Fruit fly (Drosophila melanogaster) whole organism, embryonic: ENCODE results near the gene Nrd1.

Experiments used
- CG10267 ChIP-seq: fragments of 200-800 bp; sonication (Bioruptor generic); optimal IDR thresholded peaks from 2 replicates; lab custom pipeline; 2018; ENCODE audit warnings: missing biosample characterization, mild to moderate bottlenecking, missing genetic modification characterization, moderate library complexity
- CG11085 ChIP-seq: fragments of 200-800 bp; sonication (Bioruptor generic); IDR thresholded peaks from 2 replicates; pipeline ENCODE4 v1.3.6; 2022; ENCODE audit warnings: missing biosample characterization, missing genetic modification characterization
- CG11504 ChIP-seq: fragments of 200-800 bp; sonication (Bioruptor generic); optimal IDR thresholded peaks from 3 replicates; lab custom pipeline; 2019; ENCODE audit warnings: missing biosample characterization, mild to moderate bottlenecking, missing genetic modification characterization, moderate library complexity
- CG12155 ChIP-seq: fragments of 200-800 bp; sonication (Bioruptor generic); optimal IDR thresholded peaks from 3 replicates; lab custom pipeline; 2016; ENCODE audit warnings: missing biosample characterization, missing genetic modification characterization
- CG12744 ChIP-seq: fragments of 200-800 bp; sonication (Bioruptor generic); optimal IDR thresholded peaks from 2 replicates; lab custom pipeline; 2016; ENCODE audit warnings: missing biosample characterization, missing genetic modification characterization
- CG12942 ChIP-seq: fragments of 200-800 bp; sonication (Bioruptor generic); optimal IDR thresholded peaks from 3 replicates; lab custom pipeline; 2016; ENCODE audit warnings: missing biosample characterization, missing genetic modification characterization
- CG13624 ChIP-seq: fragments of 200-800 bp; sonication (Bioruptor generic); optimal IDR thresholded peaks from 2 replicates; lab custom pipeline; 2016; ENCODE audit warnings: missing biosample characterization, missing genetic modification characterization
- CG15011 ChIP-seq: fragments of 200-800 bp; sonication (Bioruptor generic); optimal IDR thresholded peaks from 3 replicates; lab custom pipeline; 2018; ENCODE audit warnings: missing biosample characterization, mild to moderate bottlenecking, missing genetic modification characterization
- CG15514 ChIP-seq: fragments of 200-800 bp; sonication (Bioruptor generic); optimal IDR thresholded peaks from 3 replicates; lab custom pipeline; 2017; ENCODE audit warnings: missing biosample characterization, missing genetic modification characterization, mild to moderate bottlenecking, moderate library complexity, missing genetic modification reagents
- CG3163 ChIP-seq: fragments of 200-800 bp; sonication (Bioruptor generic); optimal IDR thresholded peaks from 3 replicates; lab custom pipeline; 2016; ENCODE audit warnings: missing biosample characterization, missing genetic modification characterization
- CG3281 ChIP-seq: fragments of 200-800 bp; sonication (Bioruptor generic); optimal IDR thresholded peaks from 3 replicates; lab custom pipeline; 2017; ENCODE audit warnings: missing biosample characterization, mild to moderate bottlenecking, missing genetic modification characterization
- CG3838 ChIP-seq: fragments of 200-800 bp; sonication (Bioruptor generic); optimal IDR thresholded peaks from 3 replicates; lab custom pipeline; 2016; ENCODE audit warnings: missing biosample characterization, missing genetic modification characterization
- CG3995 ChIP-seq: fragments of 200-800 bp; sonication (Bioruptor generic); optimal IDR thresholded peaks from 3 replicates; lab custom pipeline; 2016; ENCODE audit warnings: missing biosample characterization, missing genetic modification characterization
- CG42726 ChIP-seq: fragments of 200-800 bp; sonication (Bioruptor generic); IDR thresholded peaks from 2 replicates; pipeline ENCODE4 v1.3.6; 2022; ENCODE audit warnings: missing biosample characterization, missing genetic modification characterization; ENCODE audit not compliant: partially characterized antibody
- CG6765 ChIP-seq: fragments of 200-800 bp; sonication (Bioruptor generic); optimal IDR thresholded peaks from 3 replicates; lab custom pipeline; 2017; ENCODE audit warnings: missing biosample characterization, mild to moderate bottlenecking, missing genetic modification characterization
- CG7556 ChIP-seq: fragments of 200-800 bp; sonication (Bioruptor generic); optimal IDR thresholded peaks from 2 replicates; lab custom pipeline; 2017; ENCODE audit warnings: missing biosample characterization, mild to moderate bottlenecking, missing genetic modification characterization
- CG8281 ChIP-seq: fragments of 200-800 bp; sonication (Bioruptor generic); optimal IDR thresholded peaks from 2 replicates; lab custom pipeline; 2018; ENCODE audit warnings: missing biosample characterization, mild to moderate bottlenecking, missing genetic modification characterization, moderate library complexity
- CG8388 ChIP-seq: fragments of 200-800 bp; sonication (Bioruptor generic); optimal IDR thresholded peaks from 2 replicates; lab custom pipeline; 2019; ENCODE audit warnings: missing biosample characterization, mild to moderate bottlenecking, missing genetic modification characterization, moderate library complexity
- CG8924 ChIP-seq: fragments of 200-800 bp; optimal IDR thresholded peaks from 3 replicates; lab custom pipeline; 2019; ENCODE audit warnings: missing biosample characterization, mild to moderate bottlenecking, missing genetic modification characterization, moderate library complexity
- CG9876 ChIP-seq: fragments of 200-800 bp; sonication (Bioruptor generic); optimal IDR thresholded peaks from 2 replicates; lab custom pipeline; 2016; ENCODE audit warnings: missing biosample characterization, missing genetic modification characterization
- CoRest ChIP-seq: fragments of 200-800 bp; sonication (Bioruptor generic); optimal IDR thresholded peaks from 3 replicates; lab custom pipeline; 2018; ENCODE audit warnings: missing biosample characterization, mild to moderate bottlenecking, missing genetic modification characterization, moderate library complexity
- Eip74EF ChIP-seq, 2 experiments: fragments of 200-800 bp in 1 of 2; fragments of >200 bp in 1 of 2; sonication (Bioruptor generic) in 1 of 2; optimal IDR thresholded peaks; 2 replicates each; lab custom pipeline; 2017 to 2019; ENCODE audit warnings: missing biosample characterization in 2 of 2, missing genetic modification characterization in 2 of 2, mild to moderate bottlenecking in 1 of 2, moderate library complexity in 1 of 2
- Elba2 ChIP-seq: fragments of 200-800 bp; sonication (Bioruptor generic); optimal IDR thresholded peaks from 3 replicates; lab custom pipeline; 2016; ENCODE audit warnings: missing biosample characterization, missing genetic modification characterization
- GATAe ChIP-seq: fragments of 200-800 bp; sonication (Bioruptor generic); conservative IDR thresholded peaks from 2 replicates; pipeline ENCODE4 v1.3.6; 2022; ENCODE audit warnings: missing biosample characterization, missing genetic modification characterization
- Gug ChIP-seq: fragments of 200-800 bp; sonication (Bioruptor generic); IDR thresholded peaks from 4 replicates; pipeline ENCODE4 v1.3.6; 2022; ENCODE audit warnings: missing biosample characterization, missing genetic modification characterization
- HmgZ ChIP-seq: fragments of 200-800 bp; sonication (Bioruptor generic); optimal IDR thresholded peaks from 2 replicates; lab custom pipeline; 2018; ENCODE audit warnings: missing biosample characterization, mild to moderate bottlenecking, missing genetic modification characterization
- Hmx ChIP-seq: fragments of 200-800 bp; sonication (Bioruptor generic); optimal IDR thresholded peaks from 2 replicates; lab custom pipeline; 2016; ENCODE audit warnings: missing biosample characterization, missing genetic modification characterization
- Hr3 ChIP-seq: fragments of 200-800 bp; sonication (Bioruptor generic); optimal IDR thresholded peaks from 3 replicates; lab custom pipeline; 2016; ENCODE audit warnings: missing biosample characterization, missing genetic modification characterization
- Hr51 ChIP-seq, 2 experiments: fragments of 200-800 bp; sonication (Bioruptor generic); optimal IDR thresholded peaks; 2 replicates in 1 of 2; 3 replicates in 1 of 2; lab custom pipeline; 2016 to 2018; ENCODE audit warnings: missing biosample characterization in 2 of 2, missing genetic modification characterization in 2 of 2, mild to moderate bottlenecking in 1 of 2, moderate library complexity in 1 of 2
- Hsf ChIP-seq: fragments of 200-800 bp; sonication (Bioruptor generic); optimal IDR thresholded peaks from 3 replicates; lab custom pipeline; 2016; ENCODE audit warnings: missing biosample characterization, missing genetic modification characterization
- Med ChIP-seq: fragments of 200-800 bp; sonication (Bioruptor generic); peaks from one replicate; lab custom pipeline; 2016; ENCODE audit warnings: missing biosample characterization, missing genetic modification characterization, mild to moderate bottlenecking, inconsistent platforms, moderate library complexity
- Nf-YA ChIP-seq: fragments of 200-800 bp; sonication (Bioruptor generic); IDR thresholded peaks from 2 replicates; pipeline ENCODE4 v1.3.6; 2022; ENCODE audit warnings: missing biosample characterization, missing genetic modification characterization
- Ravus ChIP-seq: fragments of 200-800 bp; sonication (Bioruptor generic); IDR thresholded peaks from 2 replicates; pipeline ENCODE4 v1.3.6; 2022; ENCODE audit warnings: missing biosample characterization, missing genetic modification characterization
- ara ChIP-seq: fragments of 200-800 bp; sonication (Bioruptor generic); IDR thresholded peaks from 2 replicates; pipeline ENCODE4 v1.3.6; 2022; ENCODE audit warnings: missing biosample characterization, missing genetic modification characterization
- caup ChIP-seq: fragments of 200-800 bp; sonication (Bioruptor generic); optimal IDR thresholded peaks from 3 replicates; lab custom pipeline; 2017; ENCODE audit warnings: missing biosample characterization, mild to moderate bottlenecking, missing genetic modification characterization, moderate library complexity; ENCODE audit not compliant: severe bottlenecking
- chif ChIP-seq, 2 experiments: fragments of 200-800 bp; sonication (Bioruptor generic); optimal IDR thresholded peaks; 3 replicates each; lab custom pipeline; 2016; ENCODE audit warnings: missing biosample characterization in 2 of 2, missing genetic modification characterization in 2 of 2
- chinmo ChIP-seq: fragments of 200-800 bp; sonication (Bioruptor generic); IDR thresholded peaks from 4 replicates; pipeline ENCODE4 v1.3.6; 2022; ENCODE audit warnings: missing biosample characterization, missing genetic modification characterization; ENCODE audit not compliant: partially characterized antibody
- ci ChIP-seq: fragments of 200-800 bp; sonication (Bioruptor generic); IDR thresholded peaks from 3 replicates; pipeline ENCODE4 v1.3.6; 2022; ENCODE audit warnings: missing biosample characterization, missing genetic modification characterization
- da ChIP-seq: fragments of 200-800 bp; sonication (Bioruptor generic); optimal IDR thresholded peaks from 2 replicates; lab custom pipeline; 2016; ENCODE audit warnings: missing biosample characterization, missing genetic modification characterization
- eve ChIP-seq, 2 experiments: fragments of >200 bp; optimal IDR thresholded peaks; 2 replicates each; lab custom pipeline; 2017; ENCODE audit warnings: missing biosample characterization in 2 of 2, missing genetic modification characterization in 2 of 2
- hb ChIP-seq: fragments of 200-800 bp; sonication (Bioruptor generic); IDR thresholded peaks from 3 replicates; pipeline ENCODE4 v1.3.6; 2022; ENCODE audit warnings: missing biosample characterization, missing genetic modification characterization; ENCODE audit not compliant: partially characterized antibody
- knrl ChIP-seq: fragments of 200-800 bp; sonication (Bioruptor generic); IDR thresholded peaks from 3 replicates; pipeline ENCODE4 v1.3.6; 2022; ENCODE audit warnings: missing biosample characterization, missing genetic modification characterization; ENCODE audit not compliant: partially characterized antibody
- maf-S ChIP-seq: fragments of 200-800 bp; sonication (Bioruptor generic); optimal IDR thresholded peaks from 2 replicates; lab custom pipeline; 2016; ENCODE audit warnings: missing biosample characterization, missing genetic modification characterization
- mirr ChIP-seq: fragments of 200-800 bp; sonication (Bioruptor generic); optimal IDR thresholded peaks from 3 replicates; lab custom pipeline; 2018; ENCODE audit warnings: missing biosample characterization, mild to moderate bottlenecking, missing genetic modification characterization
- nerfin-1 ChIP-seq: fragments of 200-800 bp; sonication (Bioruptor generic); optimal IDR thresholded peaks from 3 replicates; lab custom pipeline; 2019; ENCODE audit warnings: missing biosample characterization, mild to moderate bottlenecking, missing genetic modification characterization, moderate library complexity
- pb ChIP-seq: fragments of 200-800 bp; sonication (Bioruptor generic); optimal IDR thresholded peaks from 3 replicates; lab custom pipeline; 2016; ENCODE audit warnings: missing biosample characterization, missing genetic modification characterization
- pnt ChIP-seq: fragments of 200-800 bp; sonication (Bioruptor generic); optimal IDR thresholded peaks from 3 replicates; lab custom pipeline; 2016; ENCODE audit warnings: missing biosample characterization, missing genetic modification characterization
- pros ChIP-seq: fragments of 200-800 bp; sonication (Bioruptor generic); optimal IDR thresholded peaks from 3 replicates; lab custom pipeline; 2019; ENCODE audit warnings: missing biosample characterization, mild to moderate bottlenecking, missing genetic modification characterization, moderate library complexity
- slou ChIP-seq: fragments of 200-800 bp; sonication (Bioruptor generic); optimal IDR thresholded peaks from 3 replicates; lab custom pipeline; 2016; ENCODE audit warnings: missing biosample characterization, missing genetic modification characterization
- twi ChIP-seq: fragments of 200-800 bp; optimal IDR thresholded peaks from 2 replicates; lab custom pipeline; 2019; ENCODE audit warnings: missing biosample characterization, mild to moderate bottlenecking, missing genetic modification characterization, moderate library complexity

Nrd1 gene

dm6 chrX:11852310-11852709 lies 16.4 kb downstream of the Nrd1 start, which contains the start of gene p24-1:
p24-1 (minus strand) TSS chrX:11852530.
- TF ChIP-seq Hsf (GFP tag; lab: Kevin White, UChicago): peak; percentile 48
- no peak for TF ChIP-seq CG12744 (GFP tag; lab: Kevin White, UChicago)
- TF ChIP-seq CG12155 (GFP tag; lab: Kevin White, UChicago): peak; percentile 73
- peak; percentile 6 for TF ChIP-seq da (GFP tag; lab: Kevin White, UChicago)
- no peak for TF ChIP-seq Ravus (GFP tag; lab: Robert Waterston, UW)
- TF ChIP-seq mirr (GFP tag; lab: Kevin White, UChicago): peak; percentile 39
- TF ChIP-seq chinmo (GFP tag; lab: Robert Waterston, UW): peak; percentile 90; the same call in 2 of the 4 replicates
- peak; percentile 40 for TF ChIP-seq CG12942
- TF ChIP-seq knrl (GFP tag; lab: Robert Waterston, UW): peak; percentile 85
- no peak for TF ChIP-seq Nf-YA (GFP tag; lab: Robert Waterston, UW)
- TF ChIP-seq Med (GFP tag; lab: Kevin White, UChicago): peak; percentile 95
- TF ChIP-seq CG3163 (GFP tag; lab: Kevin White, UChicago): peak; percentile 43
- peak; percentile 26 for TF ChIP-seq Hr3 (GFP tag; lab: Kevin White, UChicago)
- TF ChIP-seq CG15011: no peak
- TF ChIP-seq pros (GFP tag; lab: Kevin White, UChicago): no peak
- peak; percentile 11 for TF ChIP-seq CG9876 (GFP tag; lab: Kevin White, UChicago)
- TF ChIP-seq Eip74EF (GFP tag; optimal IDR thresholded peaks at IDR 0.05; lab: Kevin White, UChicago): no peak
- TF ChIP-seq HmgZ (tag; lab: Kevin White, UChicago): peak; percentile 86
- TF ChIP-seq eve (GFP tag; optimal IDR thresholded peaks at IDR 0.05; lab: Kevin White, UChicago): no peak
- no peak for TF ChIP-seq Elba2 (GFP tag; lab: Kevin White, UChicago)
- no peak for TF ChIP-seq CG8388 (GFP tag; lab: Kevin White, UChicago)
- TF ChIP-seq GATAe (GFP tag; lab: Robert Waterston, UW): no peak
- peak; percentile 86 for TF ChIP-seq CG15514
- TF ChIP-seq nerfin-1 (tag; lab: Kevin White, UChicago): peak; percentile 4
- TF ChIP-seq CG3281: peak; percentile 22
- no peak for TF ChIP-seq ara
- peak; percentile 16 for TF ChIP-seq CoRest (tag; lab: Kevin White, UChicago)
- TF ChIP-seq caup (GFP tag; lab: Kevin White, UChicago): peak; percentile 63
- TF ChIP-seq pnt (GFP tag; lab: Kevin White, UChicago): peak; percentile 8
- peak; percentile 75 for TF ChIP-seq hb
- peak; percentile 36 for TF ChIP-seq CG11504
- TF ChIP-seq CG3995: peak; percentile 94
- TF ChIP-seq Hmx (GFP tag; lab: Kevin White, UChicago): no peak
- no peak for TF ChIP-seq CG3838 (GFP tag; lab: Kevin White, UChicago)
- peak; percentile 94 for TF ChIP-seq CG42726
- peak; percentile 35 for TF ChIP-seq maf-S
- TF ChIP-seq chif (GFP tag; optimal IDR thresholded peaks at IDR 0.05; lab: Kevin White, UChicago): peak in 1 of 2 experiments; percentile 31
- peak in 1 of 2 experiments; percentile 49 for TF ChIP-seq Hr51 (GFP tag; optimal IDR thresholded peaks at IDR 0.05; lab: Kevin White, UChicago)
- TF ChIP-seq CG8924 (tag; lab: Kevin White, UChicago): no peak
- no peak for TF ChIP-seq CG8281 (tag; lab: Kevin White, UChicago)
- TF ChIP-seq ci (GFP tag; lab: Robert Waterston, UW): peak; percentile 20; the same call in 1 of the 3 replicates
- no peak for TF ChIP-seq CG7556 (GFP tag; lab: Kevin White, UChicago)
- no peak for TF ChIP-seq slou (GFP tag; lab: Kevin White, UChicago)
- TF ChIP-seq CG13624: peak; percentile 70
- TF ChIP-seq pb: no peak
- TF ChIP-seq Gug (GFP tag; lab: Robert Waterston, UW): peak; percentile 56; the same call in 2 of the 4 replicates
- peak; percentile 95 for TF ChIP-seq CG10267 (tag; lab: Kevin White, UChicago)
- peak; percentile 35; the same call in 1 of the 2 replicates for TF ChIP-seq CG11085 (GFP tag; lab: Robert Waterston, UW)
- no peak for TF ChIP-seq twi (tag; lab: Kevin White, UChicago)
- peak; percentile 14 for TF ChIP-seq CG6765 (GFP tag; lab: Kevin White, UChicago)
